Worm (Caenorhabditis elegans) whole organism, mixed stage, embryonic: Measurements from ENCODE around the gene svop-1.

Source experiments
- bed-3 ChIP-seq: fragments of 200-800 bp; sonication (Bioruptor generic); optimal IDR thresholded peaks from 3 replicates; lab custom pipeline; 2018; ENCODE audit warnings: mild to moderate bottlenecking, missing genetic modification characterization, moderate library complexity, missing compliant biosample characterization
- cnd-1 ChIP-seq: fragments of 200-800 bp; sonication (Bioruptor generic); optimal IDR thresholded peaks from 2 replicates; lab custom pipeline; 2018; ENCODE audit warnings: mild to moderate bottlenecking, missing genetic modification characterization, missing compliant biosample characterization
- elt-1 ChIP-seq: sonication (generic microtip); optimal IDR thresholded peaks from 2 replicates; lab custom pipeline; 2017; ENCODE audit warnings: missing genetic modification characterization, mild to moderate bottlenecking, missing compliant biosample characterization, antibody characterized with exemption, moderate library complexity, borderline replicate concordance; ENCODE audit not compliant: insufficient read depth
- lin-13 ChIP-seq: fragments of 150-350 bp; optimal IDR thresholded peaks from 2 replicates; lab custom pipeline; 2014; ENCODE audit warnings: missing biosample characterization, missing genetic modification characterization
- mep-1 ChIP-seq: fragments of 150-350 bp; optimal IDR thresholded peaks from 2 replicates; lab custom pipeline; 2017; ENCODE audit warnings: missing biosample characterization, missing genetic modification reagents, missing genetic modification characterization, inconsistent platforms
- nhr-28 ChIP-seq: fragments of 150-350 bp; optimal IDR thresholded peaks from 2 replicates; lab custom pipeline; 2014; ENCODE audit warnings: missing biosample characterization, missing genetic modification characterization
- nhr-76 ChIP-seq: sonication (generic microtip); optimal IDR thresholded peaks from 2 replicates; lab custom pipeline; 2017; ENCODE audit warnings: missing biosample characterization, missing genetic modification characterization
- pha-4 ChIP-seq: fragments of 150-350 bp; optimal IDR thresholded peaks from 2 replicates; lab custom pipeline; 2018; ENCODE audit warnings: missing biosample characterization, missing genetic modification reagents, missing genetic modification characterization
- sptf-1 ChIP-seq: sonication (generic microtip); optimal IDR thresholded peaks from 2 replicates; lab custom pipeline; 2017; ENCODE audit warnings: mild to moderate bottlenecking, missing genetic modification characterization, moderate library complexity, missing compliant biosample characterization
- unc-39 ChIP-seq: fragments of 150-350 bp; optimal IDR thresholded peaks from 2 replicates; lab custom pipeline; 2014; ENCODE audit warnings: missing biosample characterization, missing genetic modification characterization
- unc-62 ChIP-seq: fragments of 150-350 bp; optimal IDR thresholded peaks from 2 replicates; lab custom pipeline; 2014; ENCODE audit warnings: missing biosample characterization, missing genetic modification reagents, missing genetic modification characterization
- ztf-11 ChIP-seq: fragments of 150-350 bp; optimal IDR thresholded peaks from 2 replicates; lab custom pipeline; 2014; ENCODE audit warnings: missing biosample characterization, missing genetic modification characterization

DNA sequence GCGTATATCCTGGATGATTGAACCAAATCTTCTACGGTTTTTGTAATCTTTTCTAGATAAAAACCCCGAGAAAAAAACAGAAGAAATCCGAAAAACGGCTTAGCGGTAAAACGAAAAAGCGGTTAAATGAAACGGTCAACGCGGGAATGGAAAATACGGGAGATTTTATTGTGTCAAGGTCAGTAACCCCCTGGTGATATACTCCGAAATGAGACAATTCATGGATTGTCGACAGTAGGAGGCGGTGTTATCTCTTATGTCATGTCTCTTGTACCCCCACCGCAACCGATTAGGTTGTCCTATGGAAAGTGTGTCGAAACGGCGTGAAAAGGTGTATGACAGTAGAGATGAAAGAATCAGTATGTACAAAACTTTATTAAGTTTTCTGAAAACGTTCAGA is 41.2 kb downstream of the svop-1 start:
- TF ChIP-seq pha-4 (no peak), unc-62 (no peak), sptf-1 (tag; lab: Kevin White, UChicago) (no peak), elt-1 (tag; lab: Kevin White, UChicago) (no peak), mep-1 (no peak), nhr-76 (tag; lab: Kevin White, UChicago) (no peak), nhr-28 (no peak), ztf-11 (tag; lab: Kevin White, UChicago) (no peak), bed-3 (no peak), lin-13 (tag; lab: Kevin White, UChicago) (no peak), unc-39 (tag; lab: Kevin White, UChicago) (no peak), cnd-1 (tag; lab: Kevin White, UChicago) (no peak)
